Worm (Caenorhabditis elegans) whole organism, young adult: Measurements from ENCODE around the gene oxi-1.
A peak's percentile ranks its signal among the peaks of the same experiment; 100 is the strongest.

ENCODE experiments used
- B0261.1 ChIP-seq: sonication (generic microtip); optimal IDR thresholded peaks from 2 replicates; lab custom pipeline; 2016; ENCODE audit warnings: mild to moderate bottlenecking, missing genetic modification characterization, moderate library complexity, missing compliant biosample characterization
- C06A6.2 ChIP-seq: fragments of 200-800 bp; sonication (Bioruptor generic); conservative IDR thresholded peaks from 2 replicates; pipeline ENCODE4 v1.3.6; 2022; ENCODE audit warnings: missing genetic modification characterization, missing compliant biosample characterization
- D2030.7 ChIP-seq: fragments of 200-800 bp; sonication (Bioruptor generic); IDR thresholded peaks from 2 replicates; pipeline ENCODE4 v1.3.6; 2022; ENCODE audit warnings: missing genetic modification reagents, missing genetic modification characterization, missing compliant biosample characterization
- F10E7.11 ChIP-seq: sonication (generic microtip); optimal IDR thresholded peaks from 2 replicates; lab custom pipeline; 2017; ENCODE audit warnings: mild to moderate bottlenecking, missing genetic modification characterization, moderate library complexity, missing compliant biosample characterization
- F52B5.7 ChIP-seq: sonication (generic microtip); optimal IDR thresholded peaks from 2 replicates; lab custom pipeline; 2016; ENCODE audit warnings: mild to moderate bottlenecking, missing genetic modification characterization, missing compliant biosample characterization
- K12H6.12 ChIP-seq: fragments of 200-800 bp; sonication (Bioruptor generic); optimal IDR thresholded peaks from 2 replicates; lab custom pipeline; 2018; ENCODE audit warnings: mild to moderate bottlenecking, missing genetic modification characterization, missing compliant biosample characterization
- Y56A3A.18 ChIP-seq: fragments of 200-800 bp; sonication (Bioruptor generic); IDR thresholded peaks from 2 replicates; pipeline ENCODE4 v1.3.6; 2022; ENCODE audit warnings: missing genetic modification reagents, missing genetic modification characterization, missing compliant biosample characterization
- akir-1 ChIP-seq: fragments of 200-800 bp; sonication (Bioruptor generic); optimal IDR thresholded peaks from 2 replicates; lab custom pipeline; 2018; ENCODE audit warnings: mild to moderate bottlenecking, missing genetic modification characterization, moderate library complexity, missing compliant biosample characterization
- aptf-3 ChIP-seq: fragments of 200-800 bp; sonication (Bioruptor generic); IDR thresholded peaks from 2 replicates; pipeline ENCODE4 v1.3.6; 2022; ENCODE audit warnings: missing genetic modification characterization, missing compliant biosample characterization
- atf-7 ChIP-seq: sonication (generic microtip); optimal IDR thresholded peaks from 2 replicates; lab custom pipeline; 2017; ENCODE audit warnings: mild to moderate bottlenecking, missing genetic modification characterization, missing compliant biosample characterization
- ccch-3 ChIP-seq: fragments of 200-800 bp; sonication (Bioruptor generic); optimal IDR thresholded peaks from 2 replicates; lab custom pipeline; 2018; ENCODE audit warnings: mild to moderate bottlenecking, missing genetic modification characterization, missing compliant biosample characterization
- cebp-1 ChIP-seq, 2 experiments: fragments of 200-800 bp in 1 of 2; sonication (Bioruptor generic) in 1 of 2; sonication (generic microtip) in 1 of 2; IDR thresholded peaks in 1 of 2; optimal IDR thresholded peaks in 1 of 2; 2 replicates each; pipeline versions ENCODE4 v1.3.6 to Lab custom; 2017 to 2022; ENCODE audit warnings: missing compliant biosample characterization in 2 of 2, missing genetic modification characterization in 2 of 2, mild to moderate bottlenecking in 1 of 2, missing genetic modification reagents in 1 of 2, moderate library complexity in 1 of 2
- cebp-2 ChIP-seq: fragments of 200-800 bp; sonication (Bioruptor generic); IDR thresholded peaks from 2 replicates; pipeline ENCODE4 v1.3.6; 2022; ENCODE audit warnings: missing genetic modification characterization, missing compliant biosample characterization
- ceh-100 ChIP-seq: fragments of 200-800 bp; sonication (Bioruptor generic); IDR thresholded peaks from 2 replicates; pipeline ENCODE4 v1.3.6; 2022; ENCODE audit warnings: missing genetic modification reagents, missing genetic modification characterization, missing compliant biosample characterization
- ceh-58 ChIP-seq: fragments of 200-800 bp; sonication (Bioruptor generic); IDR thresholded peaks from 2 replicates; pipeline ENCODE4 v1.3.6; 2022; ENCODE audit warnings: missing genetic modification characterization, missing compliant biosample characterization
- ceh-91 ChIP-seq: fragments of 200-800 bp; sonication (Bioruptor generic); IDR thresholded peaks from 2 replicates; pipeline ENCODE4 v1.3.6; 2022; ENCODE audit warnings: missing genetic modification reagents, missing genetic modification characterization, missing compliant biosample characterization
- chd-7 ChIP-seq: sonication (generic microtip); optimal IDR thresholded peaks from 2 replicates; lab custom pipeline; 2016; ENCODE audit warnings: mild to moderate bottlenecking, missing genetic modification characterization, moderate library complexity, missing compliant biosample characterization
- dpff-1 ChIP-seq: sonication (generic microtip); optimal IDR thresholded peaks from 2 replicates; lab custom pipeline; 2017; ENCODE audit warnings: mild to moderate bottlenecking, missing genetic modification characterization, missing compliant biosample characterization
- egl-18 ChIP-seq: fragments of 200-800 bp; sonication (Bioruptor generic); IDR thresholded peaks from 2 replicates; pipeline ENCODE4 v1.3.6; 2022; ENCODE audit warnings: missing genetic modification reagents, missing genetic modification characterization, missing compliant biosample characterization
- fkh-3 ChIP-seq: sonication (generic microtip); optimal IDR thresholded peaks from 2 replicates; lab custom pipeline; 2016; ENCODE audit warnings: mild to moderate bottlenecking, missing genetic modification characterization, missing compliant biosample characterization
- gei-17 ChIP-seq: fragments of 200-800 bp; sonication (Bioruptor generic); optimal IDR thresholded peaks from 2 replicates; lab custom pipeline; 2018; ENCODE audit warnings: mild to moderate bottlenecking, missing genetic modification characterization, missing compliant biosample characterization
- hmg-1.2 ChIP-seq: fragments of 200-800 bp; sonication (Bioruptor generic); IDR thresholded peaks from 2 replicates; pipeline ENCODE4 v1.3.6; 2022; ENCODE audit warnings: missing genetic modification reagents, missing genetic modification characterization, missing compliant biosample characterization
- let-526 ChIP-seq: fragments of 200-800 bp; sonication (Bioruptor generic); IDR thresholded peaks from 2 replicates; pipeline ENCODE4 v1.3.6; 2022; ENCODE audit warnings: missing genetic modification reagents, missing genetic modification characterization, missing compliant biosample characterization
- lin-35 ChIP-seq, 3 experiments: fragments of 150-350 bp in 2 of 3; sonication (generic microtip) in 1 of 3; optimal IDR thresholded peaks; 2 replicates each; lab custom pipeline; 2014 to 2018; ENCODE audit warnings: missing biosample characterization in 3 of 3, missing genetic modification characterization in 3 of 3, missing genetic modification reagents in 3 of 3
- lin-40 ChIP-seq: sonication (generic microtip); optimal IDR thresholded peaks from 2 replicates; lab custom pipeline; 2016; ENCODE audit warnings: missing genetic modification characterization, mild to moderate bottlenecking, missing compliant biosample characterization, missing genotype, missing genetic modification reagents
- lin-54 ChIP-seq: fragments of 200-800 bp; sonication (Bioruptor generic); optimal IDR thresholded peaks from 2 replicates; lab custom pipeline; 2018; ENCODE audit warnings: mild to moderate bottlenecking, missing genetic modification characterization, missing compliant biosample characterization
- lir-1 ChIP-seq: fragments of 200-800 bp; sonication (Bioruptor generic); conservative IDR thresholded peaks from 2 replicates; pipeline ENCODE4 v1.3.6; 2022; ENCODE audit warnings: missing genetic modification reagents, missing genetic modification characterization, missing compliant biosample characterization
- lsy-27 ChIP-seq: sonication (generic microtip); optimal IDR thresholded peaks from 2 replicates; lab custom pipeline; 2017; ENCODE audit warnings: missing genetic modification characterization, mild to moderate bottlenecking, missing compliant biosample characterization, antibody characterized with exemption, missing genotype, borderline replicate concordance; ENCODE audit not compliant: insufficient read depth
- madf-10 ChIP-seq: sonication (generic microtip); optimal IDR thresholded peaks from 2 replicates; lab custom pipeline; 2016; ENCODE audit warnings: mild to moderate bottlenecking, missing genetic modification characterization, missing compliant biosample characterization
- madf-6 ChIP-seq: fragments of 200-800 bp; sonication (Bioruptor generic); IDR thresholded peaks from 2 replicates; pipeline ENCODE4 v1.3.6; 2022; ENCODE audit warnings: missing genetic modification reagents, missing genetic modification characterization, missing compliant biosample characterization
- mcd-1 ChIP-seq: fragments of 200-800 bp; sonication (Bioruptor generic); IDR thresholded peaks from 2 replicates; pipeline ENCODE4 v1.3.6; 2022; ENCODE audit warnings: missing genetic modification reagents, missing genetic modification characterization, missing compliant biosample characterization
- mxl-1 ChIP-seq: sonication (generic microtip); optimal IDR thresholded peaks from 2 replicates; lab custom pipeline; 2016; ENCODE audit warnings: missing genetic modification characterization, missing compliant biosample characterization
- nfyb-1 ChIP-seq: fragments of 200-800 bp; sonication (Bioruptor generic); IDR thresholded peaks from 2 replicates; pipeline ENCODE4 v1.3.6; 2022; ENCODE audit warnings: missing genetic modification reagents, missing genetic modification characterization, missing compliant biosample characterization
- nhr-80 ChIP-seq: sonication (generic microtip); optimal IDR thresholded peaks from 2 replicates; lab custom pipeline; 2016; ENCODE audit warnings: missing genetic modification characterization, missing compliant biosample characterization
- nhr-90 ChIP-seq: sonication (generic microtip); optimal IDR thresholded peaks from 2 replicates; lab custom pipeline; 2016; ENCODE audit warnings: missing genotype, mild to moderate bottlenecking, missing genetic modification characterization, missing compliant biosample characterization
- rcor-1 ChIP-seq: fragments of 200-800 bp; sonication (Bioruptor generic); IDR thresholded peaks from 2 replicates; pipeline ENCODE4 v1.3.6; 2022; ENCODE audit warnings: missing genetic modification reagents, missing genetic modification characterization, missing compliant biosample characterization
- rec-8 ChIP-seq, 2 experiments: sonication (generic microtip); optimal IDR thresholded peaks; 2 replicates each; lab custom pipeline; 2016; ENCODE audit warnings: mild to moderate bottlenecking in 2 of 2, missing genetic modification characterization in 2 of 2, missing genetic modification reagents in 2 of 2, missing genotype in 2 of 2, missing biosample characterization in 1 of 2, missing compliant biosample characterization in 1 of 2, moderate library complexity in 1 of 2
- sdz-38 ChIP-seq: sonication (generic microtip); optimal IDR thresholded peaks from 2 replicates; lab custom pipeline; 2016; ENCODE audit warnings: missing genotype, missing genetic modification characterization, missing compliant biosample characterization
- somi-1 ChIP-seq: fragments of 200-800 bp; sonication (Bioruptor generic); optimal IDR thresholded peaks from 2 replicates; lab custom pipeline; 2018; ENCODE audit warnings: mild to moderate bottlenecking, missing genetic modification characterization, missing compliant biosample characterization
- unc-62 ChIP-seq: fragments of 150-350 bp; optimal IDR thresholded peaks from 2 replicates; lab custom pipeline; 2014; ENCODE audit warnings: missing biosample characterization, missing genetic modification reagents, missing genetic modification characterization
- zfh-2 ChIP-seq: fragments of 200-800 bp; sonication (Bioruptor generic); conservative IDR thresholded peaks from 2 replicates; pipeline ENCODE4 v1.3.6; 2022; ENCODE audit warnings: missing genetic modification reagents, missing genetic modification characterization, missing compliant biosample characterization

The oxi-1 gene

DNA sequence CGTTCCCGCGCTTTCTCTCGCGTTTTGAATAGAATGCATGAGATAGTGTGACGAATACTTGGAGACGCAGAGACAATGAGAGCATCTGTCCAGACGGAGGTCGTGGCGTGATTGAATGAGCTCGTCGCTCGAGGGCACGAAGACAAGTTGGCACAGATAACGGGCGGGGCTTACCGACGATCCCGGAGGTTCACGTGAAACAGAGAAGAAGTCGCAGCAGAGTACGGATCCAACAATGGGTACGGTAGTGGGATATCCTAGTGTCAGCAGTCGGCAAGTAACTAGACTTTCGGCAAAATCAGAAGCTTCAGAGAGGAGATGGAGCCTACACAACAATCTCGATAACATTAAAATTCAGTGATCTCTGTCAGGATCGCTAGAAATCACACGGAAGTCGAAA, 38.3 kb upstream of the oxi-1 start:
- peak; percentile 82 for TF ChIP-seq zfh-2 (GFP tag; lab: Robert Waterston, UW)
- TF ChIP-seq mcd-1, result peak; percentile 35; the same call in 1 of the 2 replicates
- TF ChIP-seq F10E7.11 (tag; lab: Kevin White, UChicago), result no peak
- no peak for TF ChIP-seq rcor-1
- no peak for TF ChIP-seq ccch-3 (GFP tag; lab: Kevin White, UChicago)
- no peak for TF ChIP-seq rec-8 (tag; optimal IDR thresholded peaks at IDR 0.05; lab: Kevin White, UChicago)
- peak; percentile 52 for TF ChIP-seq K12H6.12 (tag; lab: Kevin White, UChicago)
- TF ChIP-seq nhr-90 (tag; lab: Kevin White, UChicago), result peak; percentile 20
- no peak for TF ChIP-seq gei-17 (GFP tag; lab: Kevin White, UChicago)
- peak; percentile 74; the same call in 1 of the 2 replicates for TF ChIP-seq nfyb-1 (GFP tag; lab: Robert Waterston, UW)
- TF ChIP-seq C06A6.2 (GFP tag; lab: Robert Waterston, UW), result no peak
- TF ChIP-seq somi-1 (GFP tag; lab: Kevin White, UChicago), result peak; percentile 21
- TF ChIP-seq akir-1 (GFP tag; lab: Kevin White, UChicago), result no peak
- TF ChIP-seq D2030.7 (GFP tag; lab: Robert Waterston, UW), result no peak
- TF ChIP-seq madf-6 (GFP tag; lab: Robert Waterston, UW), result 0 out of 2 replicates have a peak, but pooled peaks have one; percentile 17
- TF ChIP-seq ceh-58 (GFP tag; lab: Robert Waterston, UW), result no peak
- TF ChIP-seq aptf-3 (GFP tag; lab: Robert Waterston, UW), result no peak
- TF ChIP-seq unc-62, result no peak
- peak; percentile 65 for TF ChIP-seq chd-7 (tag; lab: Kevin White, UChicago)
- TF ChIP-seq F52B5.7, result no peak
- no peak for TF ChIP-seq Y56A3A.18
- no peak for TF ChIP-seq B0261.1
- no peak for TF ChIP-seq madf-10
- no peak for TF ChIP-seq dpff-1 (tag; lab: Kevin White, UChicago)
- TF ChIP-seq cebp-1 (GFP tag; IDR thresholded peaks at IDR 0.05; lab: Robert Waterston, UW), result no peak
- TF ChIP-seq cebp-1 (tag; optimal IDR thresholded peaks at IDR 0.05; lab: Kevin White, UChicago), result peak; percentile 34
- no peak for TF ChIP-seq mxl-1 (tag; lab: Kevin White, UChicago)
- no peak for TF ChIP-seq ceh-91
- TF ChIP-seq nhr-80, result peak; percentile 4
- TF ChIP-seq atf-7, result no peak
- TF ChIP-seq ceh-100 (GFP tag; lab: Robert Waterston, UW), result no peak
- TF ChIP-seq lir-1 (GFP tag; lab: Robert Waterston, UW), result no peak
- TF ChIP-seq lin-54 (GFP tag; lab: Kevin White, UChicago), result peak; percentile 26
- TF ChIP-seq sdz-38 (tag; lab: Kevin White, UChicago), result no peak
- no peak for TF ChIP-seq lin-35 (GFP tag; optimal IDR thresholded peaks at IDR 0.05; lab: Kevin White, UChicago)
- TF ChIP-seq fkh-3, result no peak
- TF ChIP-seq lin-40 (tag; lab: Kevin White, UChicago), result no peak
- no peak for TF ChIP-seq lsy-27 (tag; lab: Kevin White, UChicago)
- peak; percentile 77; the same call in 1 of the 2 replicates for TF ChIP-seq cebp-2 (GFP tag; lab: Robert Waterston, UW)
- TF ChIP-seq let-526 (GFP tag; lab: Robert Waterston, UW), result no peak
- no peak for TF ChIP-seq egl-18
- TF ChIP-seq hmg-1.2 (GFP tag; lab: Robert Waterston, UW), result peak; percentile 51; the same call in 1 of the 2 replicates
